Worm (Caenorhabditis elegans) whole organism, L1 larva: ENCODE measurements around the gene golg-2.

Experiments used
- aly-2 ChIP-seq: fragments of 150-350 bp; optimal IDR thresholded peaks from 2 replicates; lab custom pipeline; 2014; ENCODE audit warnings: missing biosample characterization, missing genetic modification characterization
- ceh-88 ChIP-seq: fragments of 200-800 bp; sonication (Bioruptor generic); IDR thresholded peaks from 2 replicates; pipeline ENCODE4 v1.3.6; 2022; ENCODE audit warnings: missing genetic modification characterization, missing compliant biosample characterization
- efl-3 ChIP-seq: fragments of 200-800 bp; sonication (Bioruptor generic); optimal IDR thresholded peaks from 2 replicates; lab custom pipeline; 2018; ENCODE audit warnings: mild to moderate bottlenecking, missing genetic modification characterization, missing compliant biosample characterization
- fos-1 ChIP-seq: fragments of 150-350 bp; optimal IDR thresholded peaks from 2 replicates; lab custom pipeline; 2014; ENCODE audit warnings: missing biosample characterization, missing genetic modification characterization
- mab-9 ChIP-seq: fragments of 200-800 bp; sonication (Bioruptor generic); IDR thresholded peaks from 2 replicates; pipeline ENCODE4 v1.3.6; 2022; ENCODE audit warnings: missing genetic modification reagents, missing genetic modification characterization, missing compliant biosample characterization
- mdl-1 ChIP-seq, 2 experiments: fragments of 150-350 bp; optimal IDR thresholded peaks; 2 replicates each; lab custom pipeline; 2014 to 2017; ENCODE audit warnings: missing biosample characterization in 2 of 2, missing genetic modification characterization in 2 of 2, inconsistent platforms in 1 of 2
- nhr-20 ChIP-seq: sonication (generic microtip); optimal IDR thresholded peaks from 2 replicates; lab custom pipeline; 2016; ENCODE audit warnings: mild to moderate bottlenecking, missing genetic modification characterization, missing compliant biosample characterization
- nhr-77 ChIP-seq: fragments of 150-350 bp; optimal IDR thresholded peaks from 2 replicates; lab custom pipeline; 2014; ENCODE audit warnings: missing biosample characterization, missing genetic modification characterization
- snu-23 ChIP-seq: sonication (generic microtip); optimal IDR thresholded peaks from 2 replicates; lab custom pipeline; 2016; ENCODE audit warnings: missing genetic modification characterization, missing compliant biosample characterization
- unc-130 ChIP-seq: fragments of 150-350 bp; optimal IDR thresholded peaks from 2 replicates; lab custom pipeline; 2017; ENCODE audit warnings: missing biosample characterization, missing genetic modification characterization, inconsistent platforms
- unc-62 ChIP-seq: fragments of 150-350 bp; optimal IDR thresholded peaks from 2 replicates; lab custom pipeline; 2014; ENCODE audit warnings: missing biosample characterization, missing genetic modification reagents, missing genetic modification characterization
- zip-4 ChIP-seq: fragments of 200-800 bp; sonication (Bioruptor generic); optimal IDR thresholded peaks from 2 replicates; lab custom pipeline; 2018; ENCODE audit warnings: mild to moderate bottlenecking, missing genetic modification characterization, moderate library complexity, missing compliant biosample characterization
- ztf-11 ChIP-seq, 2 experiments: sonication (generic microtip); optimal IDR thresholded peaks; 2 replicates each; lab custom pipeline; 2016 to 2017; ENCODE audit warnings: missing genetic modification characterization in 2 of 2, missing biosample characterization in 1 of 2, missing compliant biosample characterization in 1 of 2

DNA sequence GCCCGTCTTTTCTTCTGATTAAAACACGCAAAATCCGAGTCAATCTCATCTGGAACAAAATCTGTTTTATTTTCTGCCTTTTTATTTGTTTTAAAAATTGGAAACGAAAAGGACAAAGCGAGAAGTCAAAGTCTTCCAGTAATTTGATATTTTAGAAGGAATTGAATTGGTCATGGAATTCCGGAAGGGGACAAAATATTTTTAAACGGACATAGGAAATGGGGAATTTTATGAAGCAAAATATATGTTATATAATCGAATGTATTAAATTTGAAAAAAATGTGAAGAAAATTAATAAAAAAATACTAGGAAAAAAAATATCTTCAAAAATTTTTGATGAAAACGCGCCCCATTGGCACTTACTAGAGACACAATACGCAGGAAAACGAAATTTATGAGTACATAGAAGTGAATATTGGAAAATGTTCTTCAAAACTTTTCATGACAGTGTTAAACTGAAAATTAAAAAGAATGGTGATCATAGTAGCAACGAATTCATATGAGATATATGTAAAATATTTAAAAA lies 803 bp upstream of the golg-2 start, which contains the start of gene F33G12.7:
- no peak for TF ChIP-seq efl-3 (GFP tag; lab: Kevin White, UChicago)
- no peak for TF ChIP-seq nhr-77 (tag; lab: Kevin White, UChicago)
- TF ChIP-seq nhr-20 (tag; lab: Kevin White, UChicago): no peak
- no peak for TF ChIP-seq ztf-11 (tag; optimal IDR thresholded peaks at IDR 0.05; lab: Kevin White, UChicago)
- TF ChIP-seq unc-130 (tag; lab: Kevin White, UChicago): no peak
- TF ChIP-seq unc-62 (GFP tag; lab: Kevin White, UChicago): no peak
- TF ChIP-seq mab-9 (GFP tag; lab: Robert Waterston, UW): no peak
- no peak for TF ChIP-seq ceh-88 (GFP tag; lab: Robert Waterston, UW)
- TF ChIP-seq snu-23 (GFP tag; lab: Kevin White, UChicago): no peak
- no peak for TF ChIP-seq aly-2
- no peak for TF ChIP-seq fos-1
- no peak for TF ChIP-seq zip-4 (GFP tag; lab: Kevin White, UChicago)
- no peak for TF ChIP-seq mdl-1 (tag; optimal IDR thresholded peaks at IDR 0.05; lab: Kevin White, UChicago)
